Fruit fly (Drosophila melanogaster) whole organism, adult: ENCODE results near the gene HP1b.
A peak's percentile ranks its signal among the peaks of the same experiment; 100 is the strongest.

Experiments used
- CG11617 ChIP-seq: fragments of 200-800 bp; sonication (Bioruptor generic); optimal IDR thresholded peaks from 2 replicates; lab custom pipeline; 2017; ENCODE audit warnings: mild to moderate bottlenecking, missing biosample characterization, missing genetic modification reagents, missing genetic modification characterization
- CG1620 ChIP-seq: fragments of 200-800 bp; sonication (Bioruptor generic); optimal IDR thresholded peaks from 2 replicates; lab custom pipeline; 2016; ENCODE audit warnings: missing biosample characterization, missing genetic modification characterization
- CG33017 ChIP-seq: fragments of 200-800 bp; sonication (Bioruptor generic); optimal IDR thresholded peaks from 2 replicates; lab custom pipeline; 2018; ENCODE audit warnings: missing biosample characterization, mild to moderate bottlenecking, missing genetic modification characterization, moderate library complexity
- CG5204 ChIP-seq: fragments of 200-800 bp; sonication (Bioruptor generic); optimal IDR thresholded peaks from 2 replicates; lab custom pipeline; 2016; ENCODE audit warnings: missing biosample characterization, missing genetic modification characterization
- Crg-1 ChIP-seq: fragments of 200-800 bp; sonication (Bioruptor generic); optimal IDR thresholded peaks from 2 replicates; lab custom pipeline; 2016; ENCODE audit warnings: missing biosample characterization, missing genetic modification characterization
- Mnt ChIP-seq: fragments of 200-800 bp; sonication (Bioruptor generic); optimal IDR thresholded peaks from 2 replicates; lab custom pipeline; 2016; ENCODE audit warnings: missing biosample characterization, mild to moderate bottlenecking, missing genetic modification characterization
- bab1 ChIP-seq: fragments of 200-800 bp; sonication (Bioruptor generic); optimal IDR thresholded peaks from 3 replicates; lab custom pipeline; 2019; ENCODE audit warnings: missing biosample characterization, mild to moderate bottlenecking, missing genetic modification characterization, moderate library complexity
- cic ChIP-seq: fragments of 200-800 bp; sonication (Bioruptor generic); optimal IDR thresholded peaks from 2 replicates; lab custom pipeline; 2017; ENCODE audit warnings: missing biosample characterization, mild to moderate bottlenecking, missing genetic modification characterization, moderate library complexity
- kay ChIP-seq: fragments of 200-800 bp; sonication (Bioruptor generic); peaks from one replicate; lab custom pipeline; 2016; ENCODE audit warnings: missing biosample characterization, missing genetic modification characterization, borderline replicate concordance
- ovo ChIP-seq: fragments of 200-800 bp; sonication (Bioruptor generic); optimal IDR thresholded peaks from 2 replicates; lab custom pipeline; 2016; ENCODE audit warnings: missing biosample characterization, missing genetic modification characterization
- tj ChIP-seq: fragments of 200-800 bp; sonication (Bioruptor generic); optimal IDR thresholded peaks from 3 replicates; lab custom pipeline; 2017; ENCODE audit warnings: missing biosample characterization, mild to moderate bottlenecking, missing genetic modification characterization, moderate library complexity
- toe ChIP-seq: fragments of 200-800 bp; sonication (Bioruptor generic); optimal IDR thresholded peaks from 2 replicates; lab custom pipeline; 2016; ENCODE audit warnings: missing biosample characterization, missing genetic modification characterization

- no peak for TF ChIP-seq Crg-1
- no peak for TF ChIP-seq toe (GFP tag; lab: Kevin White, UChicago)
- TF ChIP-seq cic (GFP tag; lab: Kevin White, UChicago) = no peak
- TF ChIP-seq kay (GFP tag; lab: Kevin White, UChicago) = no peak
- peak; percentile 11 for TF ChIP-seq CG1620 (GFP tag; lab: Kevin White, UChicago)
- TF ChIP-seq ovo (GFP tag; lab: Kevin White, UChicago) = no peak
- TF ChIP-seq Mnt (GFP tag; lab: Kevin White, UChicago) = no peak
- TF ChIP-seq bab1 = peak; percentile 17
- no peak for TF ChIP-seq CG33017 (tag; lab: Kevin White, UChicago)
- TF ChIP-seq CG5204 (GFP tag; lab: Kevin White, UChicago) = no peak
- TF ChIP-seq CG11617 (GFP tag; lab: Kevin White, UChicago) = no peak
- peak; percentile 14 for TF ChIP-seq tj (GFP tag; lab: Kevin White, UChicago)
Observed at dm6 chrX:9067754-9068477, 12.9 kb upstream of the HP1b start, which contains the start of gene CG15365.
